Fruit fly (Drosophila melanogaster) whole organism, embryonic: ENCODE results near the gene mgr.

ENCODE experiments used
- Blimp-1 ChIP-seq: fragments of 200-800 bp; sonication (Bioruptor generic); optimal IDR thresholded peaks from 3 replicates; lab custom pipeline; 2018; ENCODE audit warnings: missing biosample characterization, missing genetic modification characterization, mild to moderate bottlenecking, moderate library complexity, missing genetic modification reagents
- CG10321 ChIP-seq: fragments of 200-800 bp; sonication (Bioruptor generic); IDR thresholded peaks from 2 replicates; pipeline ENCODE4 v1.3.6; 2022; ENCODE audit warnings: missing biosample characterization, missing genetic modification characterization
- CG12219 ChIP-seq: fragments of 200-800 bp; sonication (Bioruptor generic); optimal IDR thresholded peaks from 3 replicates; lab custom pipeline; 2018; ENCODE audit warnings: missing biosample characterization, mild to moderate bottlenecking, missing genetic modification characterization
- CG12236 ChIP-seq: fragments of 200-800 bp; sonication (Bioruptor generic); optimal IDR thresholded peaks from 2 replicates; lab custom pipeline; 2016; ENCODE audit warnings: missing biosample characterization, missing genetic modification characterization
- CG1233 ChIP-seq: fragments of 200-800 bp; sonication (Bioruptor generic); optimal IDR thresholded peaks from 4 replicates; lab custom pipeline; 2018; ENCODE audit warnings: missing biosample characterization, mild to moderate bottlenecking, missing genetic modification characterization
- CG12744 ChIP-seq: fragments of 200-800 bp; sonication (Bioruptor generic); optimal IDR thresholded peaks from 2 replicates; lab custom pipeline; 2016; ENCODE audit warnings: missing biosample characterization, missing genetic modification characterization
- CG15011 ChIP-seq: fragments of 200-800 bp; sonication (Bioruptor generic); optimal IDR thresholded peaks from 3 replicates; lab custom pipeline; 2018; ENCODE audit warnings: missing biosample characterization, mild to moderate bottlenecking, missing genetic modification characterization
- CG16815 ChIP-seq: fragments of 200-800 bp; sonication (Bioruptor generic); optimal IDR thresholded peaks from 3 replicates; lab custom pipeline; 2017; ENCODE audit warnings: missing biosample characterization, mild to moderate bottlenecking, missing genetic modification characterization
- CG17186 ChIP-seq: fragments of 200-800 bp; sonication (Bioruptor generic); optimal IDR thresholded peaks from 3 replicates; lab custom pipeline; 2017; ENCODE audit warnings: missing biosample characterization, missing genetic modification reagents, missing genetic modification characterization
- CG2202 ChIP-seq: fragments of 200-800 bp; sonication (Bioruptor generic); optimal IDR thresholded peaks from 2 replicates; lab custom pipeline; 2018; ENCODE audit warnings: missing biosample characterization, mild to moderate bottlenecking, missing genetic modification characterization
- CG30431 ChIP-seq: fragments of 200-800 bp; sonication (Bioruptor generic); optimal IDR thresholded peaks from 2 replicates; lab custom pipeline; 2017; ENCODE audit warnings: missing biosample characterization, missing genetic modification characterization
- CG31441 ChIP-seq: fragments of 200-800 bp; sonication (Bioruptor generic); IDR thresholded peaks from 2 replicates; pipeline ENCODE4 v1.3.6; 2022; ENCODE audit warnings: missing biosample characterization, missing genetic modification characterization
- CG4730 ChIP-seq: fragments of 200-800 bp; sonication (Bioruptor generic); IDR thresholded peaks from 2 replicates; pipeline ENCODE4 v1.3.6; 2022; ENCODE audit warnings: missing biosample characterization, missing genetic modification characterization
- CG6272 ChIP-seq: fragments of 200-800 bp; sonication (Bioruptor generic); IDR thresholded peaks from 2 replicates; pipeline ENCODE4 v1.3.6; 2022; ENCODE audit warnings: missing biosample characterization, missing genetic modification characterization
- CG6654 ChIP-seq: fragments of 200-800 bp; sonication (Bioruptor generic); optimal IDR thresholded peaks from 2 replicates; lab custom pipeline; 2017; ENCODE audit warnings: missing biosample characterization, mild to moderate bottlenecking, missing genetic modification characterization
- CG7372 ChIP-seq: fragments of 200-800 bp; sonication (Bioruptor generic); IDR thresholded peaks from 2 replicates; pipeline ENCODE4 v1.3.6; 2022; ENCODE audit warnings: missing biosample characterization, missing genetic modification characterization
- CG8290 ChIP-seq, 3 experiments: fragments of 200-800 bp; sonication (Bioruptor generic); optimal IDR thresholded peaks; 2 replicates each; lab custom pipeline; 2016 to 2019; ENCODE audit warnings: missing biosample characterization in 3 of 3, missing genetic modification characterization in 3 of 3, mild to moderate bottlenecking in 2 of 3, moderate library complexity in 1 of 3
- CG8944 ChIP-seq: fragments of 200-800 bp; sonication (Bioruptor generic); optimal IDR thresholded peaks from 3 replicates; lab custom pipeline; 2016; ENCODE audit warnings: missing biosample characterization, missing genetic modification characterization
- CG9817 ChIP-seq: fragments of 200-800 bp; sonication (Bioruptor generic); optimal IDR thresholded peaks from 2 replicates; lab custom pipeline; 2018; ENCODE audit warnings: missing biosample characterization, mild to moderate bottlenecking, missing genetic modification characterization, moderate library complexity
- Dad ChIP-seq: fragments of 200-800 bp; sonication (Bioruptor generic); optimal IDR thresholded peaks from 3 replicates; lab custom pipeline; 2016; ENCODE audit warnings: missing biosample characterization, missing genetic modification characterization
- E2f1 ChIP-seq: fragments of 200-800 bp; sonication (Bioruptor generic); IDR thresholded peaks from 2 replicates; pipeline ENCODE4 v1.3.6; 2022; ENCODE audit warnings: missing biosample characterization, missing genetic modification characterization
- H2.0 ChIP-seq: fragments of 200-800 bp; sonication (Bioruptor generic); IDR thresholded peaks from 2 replicates; pipeline ENCODE4 v1.3.6; 2022; ENCODE audit warnings: missing biosample characterization, missing genetic modification characterization
- Lhr ChIP-seq: fragments of 200-800 bp; sonication (Bioruptor generic); optimal IDR thresholded peaks from 3 replicates; lab custom pipeline; 2017; ENCODE audit warnings: mild to moderate bottlenecking, missing biosample characterization, missing genetic modification reagents, missing genetic modification characterization
- Meics ChIP-seq: fragments of 200-800 bp; sonication (Bioruptor generic); optimal IDR thresholded peaks from 2 replicates; lab custom pipeline; 2017; ENCODE audit warnings: missing biosample characterization, mild to moderate bottlenecking, missing genetic modification characterization
- Pdp1 ChIP-seq, 2 experiments: fragments of 200-800 bp; sonication (Bioruptor generic); optimal IDR thresholded peaks; 3 replicates each; lab custom pipeline; 2016; ENCODE audit warnings: missing biosample characterization in 2 of 2, missing genetic modification characterization in 2 of 2, mild to moderate bottlenecking in 1 of 2, moderate library complexity in 1 of 2
- Scr ChIP-seq: fragments of 200-800 bp; sonication (Bioruptor generic); IDR thresholded peaks from 2 replicates; pipeline ENCODE4 v1.3.6; 2022; ENCODE audit warnings: missing biosample characterization, missing genetic modification characterization; ENCODE audit not compliant: partially characterized antibody
- al ChIP-seq: fragments of 200-800 bp; sonication (Bioruptor generic); IDR thresholded peaks from 2 replicates; pipeline ENCODE4 v1.3.6; 2022; ENCODE audit warnings: missing biosample characterization, missing genetic modification characterization
- aop ChIP-seq: fragments of 200-800 bp; sonication (Bioruptor generic); IDR thresholded peaks from 2 replicates; pipeline ENCODE4 v1.3.6; 2022; ENCODE audit warnings: missing biosample characterization, missing genetic modification characterization
- bcd ChIP-seq: fragments of 200-800 bp; sonication (Bioruptor generic); optimal IDR thresholded peaks from 2 replicates; lab custom pipeline; 2017; ENCODE audit warnings: missing biosample characterization, mild to moderate bottlenecking, missing genetic modification characterization
- br ChIP-seq: fragments of >200 bp; optimal IDR thresholded peaks from 2 replicates; lab custom pipeline; 2017
- chn ChIP-seq: fragments of 200-800 bp; sonication (Bioruptor generic); optimal IDR thresholded peaks from 2 replicates; lab custom pipeline; 2016; ENCODE audit warnings: missing biosample characterization, missing genetic modification characterization
- crp ChIP-seq, 2 experiments: fragments of 200-800 bp; sonication (Bioruptor generic); optimal IDR thresholded peaks; 2 replicates in 1 of 2; 3 replicates in 1 of 2; lab custom pipeline; 2017; ENCODE audit warnings: missing biosample characterization in 2 of 2, missing genetic modification characterization in 2 of 2, mild to moderate bottlenecking in 1 of 2, moderate library complexity in 1 of 2
- hb ChIP-seq: fragments of 200-800 bp; sonication (Bioruptor generic); IDR thresholded peaks from 3 replicates; pipeline ENCODE4 v1.3.6; 2022; ENCODE audit warnings: missing biosample characterization, missing genetic modification characterization; ENCODE audit not compliant: partially characterized antibody
- her ChIP-seq: fragments of 200-800 bp; sonication (Bioruptor generic); optimal IDR thresholded peaks from 2 replicates; lab custom pipeline; 2016; ENCODE audit warnings: missing biosample characterization, missing genetic modification characterization
- hkb ChIP-seq, 2 experiments: fragments of 200-800 bp in 1 of 2; fragments of >200 bp in 1 of 2; sonication (Bioruptor generic) in 1 of 2; IDR thresholded peaks in 1 of 2; optimal IDR thresholded peaks in 1 of 2; 2 replicates each; pipeline versions ENCODE4 v1.3.6 to Lab custom; 2017 to 2022; ENCODE audit warnings: missing biosample characterization in 1 of 2, missing genetic modification characterization in 1 of 2
- klu ChIP-seq: fragments of 200-800 bp; sonication (Bioruptor generic); IDR thresholded peaks from 2 replicates; pipeline ENCODE4 v1.3.6; 2022; ENCODE audit warnings: missing biosample characterization, missing genetic modification characterization
- pfk ChIP-seq: fragments of 200-800 bp; sonication (Bioruptor generic); optimal IDR thresholded peaks from 2 replicates; lab custom pipeline; 2018; ENCODE audit warnings: missing biosample characterization, mild to moderate bottlenecking, missing genetic modification characterization, moderate library complexity
- pros ChIP-seq: fragments of 200-800 bp; sonication (Bioruptor generic); optimal IDR thresholded peaks from 3 replicates; lab custom pipeline; 2019; ENCODE audit warnings: missing biosample characterization, mild to moderate bottlenecking, missing genetic modification characterization, moderate library complexity
- row ChIP-seq: fragments of 200-800 bp; sonication (Bioruptor generic); IDR thresholded peaks from 3 replicates; pipeline ENCODE4 v1.3.6; 2022; ENCODE audit warnings: missing biosample characterization, missing genetic modification characterization
- scrt ChIP-seq: fragments of 200-800 bp; sonication (Bioruptor generic); optimal IDR thresholded peaks from 2 replicates; lab custom pipeline; 2018; ENCODE audit warnings: missing biosample characterization, mild to moderate bottlenecking, missing genetic modification characterization, moderate library complexity
- shn ChIP-seq: fragments of 200-800 bp; sonication (Bioruptor generic); optimal IDR thresholded peaks from 3 replicates; lab custom pipeline; 2016; ENCODE audit warnings: missing biosample characterization, missing genetic modification characterization
- sima ChIP-seq: fragments of 200-800 bp; sonication (Bioruptor generic); optimal IDR thresholded peaks from 2 replicates; lab custom pipeline; 2016; ENCODE audit warnings: missing biosample characterization, missing genetic modification characterization
- sna ChIP-seq: fragments of 200-800 bp; sonication (Bioruptor generic); IDR thresholded peaks from 2 replicates; pipeline ENCODE4 v1.3.6; 2022; ENCODE audit warnings: missing biosample characterization, missing genetic modification characterization; ENCODE audit not compliant: partially characterized antibody
- tio ChIP-seq: fragments of 200-800 bp; sonication (Bioruptor generic); optimal IDR thresholded peaks from 2 replicates; lab custom pipeline; 2017; ENCODE audit warnings: missing biosample characterization, missing genetic modification characterization, inconsistent platforms
- trem ChIP-seq: fragments of 200-800 bp; optimal IDR thresholded peaks from 3 replicates; lab custom pipeline; 2019; ENCODE audit warnings: missing biosample characterization, mild to moderate bottlenecking, missing genetic modification characterization, moderate library complexity
- tx ChIP-seq: fragments of 200-800 bp; sonication (Bioruptor generic); optimal IDR thresholded peaks from 2 replicates; lab custom pipeline; 2016; ENCODE audit warnings: missing biosample characterization, missing genetic modification characterization
- vvl ChIP-seq: fragments of 200-800 bp; sonication (Bioruptor generic); IDR thresholded peaks from 2 replicates; pipeline ENCODE4 v1.3.6; 2022; ENCODE audit warnings: missing biosample characterization, missing genetic modification characterization
- yki ChIP-seq: fragments of >200 bp; optimal IDR thresholded peaks from 3 replicates; lab custom pipeline; 2018
- zfh1 ChIP-seq: fragments of 200-800 bp; sonication (Bioruptor generic); IDR thresholded peaks from 3 replicates; pipeline ENCODE4 v1.3.6; 2022; ENCODE audit warnings: missing biosample characterization, missing genetic modification characterization

The mgr gene

DNA sequence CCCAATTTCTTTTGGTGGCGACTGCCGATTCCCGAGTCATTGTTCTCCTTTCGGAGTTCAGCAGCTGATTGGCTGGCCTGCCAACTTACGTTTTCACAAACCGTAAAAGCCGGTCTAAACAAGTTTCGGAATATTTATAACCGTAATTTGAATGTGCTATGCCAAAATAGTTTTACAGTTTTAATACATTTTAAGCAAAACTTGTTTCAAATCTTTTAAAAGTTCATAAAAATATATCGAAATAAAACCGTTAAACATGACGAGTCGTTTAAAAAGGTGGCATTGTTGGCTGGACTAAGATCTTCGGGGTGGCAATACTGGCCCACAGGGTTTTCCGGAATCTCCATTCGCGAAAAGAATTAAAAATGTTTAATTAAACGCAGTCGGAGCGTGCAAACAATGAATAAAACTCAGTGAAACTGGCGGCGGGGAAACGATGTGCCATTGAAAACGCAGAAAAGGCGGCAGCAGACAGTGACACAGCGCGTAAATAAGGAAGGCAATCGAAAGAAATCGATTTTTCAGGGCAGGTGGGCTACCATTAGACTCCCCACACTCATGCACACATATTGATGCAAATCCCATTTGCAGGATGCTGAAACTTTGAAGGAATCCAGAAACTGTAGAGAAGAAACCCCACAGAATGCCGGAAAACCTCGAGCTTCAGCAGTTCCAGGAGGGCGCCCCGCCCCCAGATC, 26.0 kb upstream of the mgr start, which contains the start of the genes Exd2 and CG5281 (continued):
- TF ChIP-seq CG12236 (GFP tag; lab: Kevin White, UChicago) (peak; percentile 43), Dad (GFP tag; lab: Kevin White, UChicago) (peak; percentile 47), CG2202 (tag; lab: Kevin White, UChicago) (peak; percentile 19), row (GFP tag; lab: Robert Waterston, UW) (peak; percentile 38; the same call in 2 of the 3 replicates), her (GFP tag; lab: Kevin White, UChicago) (peak; percentile 24), CG8944 (peak; percentile 14), sima (GFP tag; lab: Kevin White, UChicago) (no peak), bcd (GFP tag; lab: Kevin White, UChicago) (peak; percentile 39), pros (GFP tag; lab: Kevin White, UChicago) (no peak), aop (no peak), tio (no peak), zfh1 (GFP tag; lab: Robert Waterston, UW) (peak; percentile 46; the same call in 1 of the 3 replicates), CG6654 (no peak), chn (GFP tag; lab: Kevin White, UChicago) (peak; percentile 59), CG6272 (GFP tag; lab: Robert Waterston, UW) (no peak), CG12219 (peak; percentile 30), yki (no peak), CG12744 (GFP tag; lab: Kevin White, UChicago) (peak; percentile 20), CG7372 (GFP tag; lab: Robert Waterston, UW) (no peak), CG30431 (GFP tag; lab: Kevin White, UChicago) (no peak), CG4730 (no peak), sna (GFP tag; lab: Robert Waterston, UW) (no peak; the same call in 1 of the 2 replicates), CG16815 (GFP tag; lab: Kevin White, UChicago) (no peak), Meics (GFP tag; lab: Kevin White, UChicago) (peak; percentile 62), Blimp-1 (no peak), Pdp1 (GFP tag; optimal IDR thresholded peaks at IDR 0.05; lab: Kevin White, UChicago) (peak in 1 of 2 experiments; percentile 43), klu (GFP tag; lab: Robert Waterston, UW) (no peak), CG10321 (GFP tag; lab: Robert Waterston, UW) (no peak), br (lab: Kevin White, UChicago) (no peak), CG9817 (peak; percentile 50), CG15011 (GFP tag; lab: Kevin White, UChicago) (no peak), al (GFP tag; lab: Robert Waterston, UW) (no peak), pfk (GFP tag; lab: Kevin White, UChicago) (no peak), hb (GFP tag; lab: Robert Waterston, UW) (no peak), shn (peak; percentile 44), E2f1 (GFP tag; lab: Robert Waterston, UW) (no peak), H2.0 (GFP tag; lab: Robert Waterston, UW) (no peak; the same call in 1 of the 2 replicates), scrt (GFP tag; lab: Kevin White, UChicago) (no peak), CG17186 (GFP tag; lab: Kevin White, UChicago) (no peak), CG8290 (GFP tag; optimal IDR thresholded peaks at IDR 0.05; lab: Kevin White, UChicago) (no peak), CG8290 (tag; optimal IDR thresholded peaks at IDR 0.05; lab: Kevin White, UChicago) (peak in 1 of 2 experiments; percentile 20), hkb (optimal IDR thresholded peaks at IDR 0.05; lab: Kevin White, UChicago) (peak; percentile 57), hkb (GFP tag; IDR thresholded peaks at IDR 0.05; lab: Robert Waterston, UW) (no peak), Lhr (GFP tag; lab: Kevin White, UChicago) (peak; percentile 64), tx (GFP tag; lab: Kevin White, UChicago) (peak; percentile 62), trem (tag; lab: Kevin White, UChicago) (peak; percentile 99), CG31441 (GFP tag; lab: Robert Waterston, UW) (no peak; the same call in none of the 2 replicates), vvl (no peak; the same call in 1 of the 2 replicates), CG1233 (GFP tag; lab: Kevin White, UChicago) (peak; percentile 9), crp (GFP tag; optimal IDR thresholded peaks at IDR 0.05; lab: Kevin White, UChicago) (peak; percentile 60 to 93), Scr (GFP tag; lab: Robert Waterston, UW) (peak; percentile 48; the same call in 1 of the 2 replicates)
